Fruit fly (Drosophila melanogaster): ENCODE measurements around the gene topi.

- TF ChIP-seq CG8478 (optimal IDR thresholded peaks at IDR 0.05) (no peak), pan (optimal IDR thresholded peaks at IDR 0.05) (no peak), Dll (optimal IDR thresholded peaks at IDR 0.05) (no peak)
These were observed 18.7 kb upstream of the topi start, which contains the start of the genes Alg12 and Rpt3R for dm6 chr3R:9756187-9756586.
